Comparison of ENCODE assay signal across 5 fruit fly cellular contexts in genomic region chr2L:14404744-14405449, dm6.
TF ChIP-seq lines count a peak whose summit lies in the region.

No protein-coding gene starts in this region.

- peak; percentile 13 for TF ChIP-seq CTCF in whole organism, embryonic (GFP tag; optimal IDR thresholded peaks at IDR 0.05; lab: Kevin White, UChicago)

TF ChIP-seq in whole organism, adult, 20 proteins besides CTCF, POLR2A, EP300 and RAD21 (continues in another document):
- no peak for TF ChIP-seq CG1620 (GFP tag; optimal IDR thresholded peaks at IDR 0.05; lab: Kevin White, UChicago)
- TF ChIP-seq CG11617 (GFP tag; optimal IDR thresholded peaks at IDR 0.05; lab: Kevin White, UChicago), result peak; percentile 63
- TF ChIP-seq CG14711 (tag; optimal IDR thresholded peaks at IDR 0.05; lab: Kevin White, UChicago), result peak; percentile 42
- no peak for TF ChIP-seq Crg-1 (GFP tag; optimal IDR thresholded peaks at IDR 0.05; lab: Kevin White, UChicago)
- no peak for TF ChIP-seq toe (GFP tag; optimal IDR thresholded peaks at IDR 0.05; lab: Kevin White, UChicago)
- peak; percentile 15 for TF ChIP-seq ovo (GFP tag; optimal IDR thresholded peaks at IDR 0.05; lab: Kevin White, UChicago)
- no peak for TF ChIP-seq bab1 (GFP tag; optimal IDR thresholded peaks at IDR 0.05; lab: Kevin White, UChicago)
- no peak for TF ChIP-seq Hr96 (GFP tag; optimal IDR thresholded peaks at IDR 0.05; lab: Kevin White, UChicago)
- TF ChIP-seq cic (GFP tag; optimal IDR thresholded peaks at IDR 0.05; lab: Kevin White, UChicago), result no peak
- TF ChIP-seq CG33017 (tag; optimal IDR thresholded peaks at IDR 0.05; lab: Kevin White, UChicago), result peak; percentile 39
- peak; percentile 21 for TF ChIP-seq CG7045 (GFP tag; optimal IDR thresholded peaks at IDR 0.05; lab: Kevin White, UChicago)
- no peak for TF ChIP-seq Clk (GFP tag; optimal IDR thresholded peaks at IDR 0.05; lab: Kevin White, UChicago)
- peak; percentile 47 for TF ChIP-seq kay (GFP tag; lab: Kevin White, UChicago; ENCODE audit: borderline replicate concordance)
- TF ChIP-seq tj (GFP tag; optimal IDR thresholded peaks at IDR 0.05; lab: Kevin White, UChicago), result peak; percentile 70
- peak; percentile 16 for TF ChIP-seq CG12768 (GFP tag; optimal IDR thresholded peaks at IDR 0.05; lab: Kevin White, UChicago)
- no peak for TF ChIP-seq pad (GFP tag; optimal IDR thresholded peaks at IDR 0.05; lab: Kevin White, UChicago)
- peak; percentile 29 for TF ChIP-seq CG7101 (tag; optimal IDR thresholded peaks at IDR 0.05; lab: Kevin White, UChicago)
- TF ChIP-seq Mnt (GFP tag; optimal IDR thresholded peaks at IDR 0.05; lab: Kevin White, UChicago), result no peak
- no peak for TF ChIP-seq CG5204 (GFP tag; optimal IDR thresholded peaks at IDR 0.05; lab: Kevin White, UChicago)

TF ChIP-seq in whole organism, embryonic, 481 proteins besides CTCF, POLR2A, EP300 and RAD21 (continues in another document):
- TF ChIP-seq nerfin-1 (tag; optimal IDR thresholded peaks at IDR 0.05; lab: Kevin White, UChicago), result peak; percentile 10
- peak; percentile 54 for TF ChIP-seq CG12071 (GFP tag; optimal IDR thresholded peaks at IDR 0.05; lab: Kevin White, UChicago)
- peak; percentile 15 for TF ChIP-seq CG11504 (tag; optimal IDR thresholded peaks at IDR 0.05; lab: Kevin White, UChicago)
- no peak for TF ChIP-seq CG12769 (tag; optimal IDR thresholded peaks at IDR 0.05; lab: Kevin White, UChicago)
- peak; percentile 42 for TF ChIP-seq Asciz (GFP tag; optimal IDR thresholded peaks at IDR 0.05; lab: Kevin White, UChicago)
- TF ChIP-seq sima (GFP tag; optimal IDR thresholded peaks at IDR 0.05; lab: Kevin White, UChicago), result no peak
- peak; percentile 10 for TF ChIP-seq CG13775 (GFP tag; optimal IDR thresholded peaks at IDR 0.05; lab: Kevin White, UChicago)
- TF ChIP-seq BtbVII (GFP tag; optimal IDR thresholded peaks at IDR 0.05; lab: Kevin White, UChicago), result peak; percentile 31
- peak; percentile 72 for TF ChIP-seq PHDP (tag; optimal IDR thresholded peaks at IDR 0.05; lab: Kevin White, UChicago)
- peak; percentile 2 for TF ChIP-seq CG12219 (GFP tag; optimal IDR thresholded peaks at IDR 0.05; lab: Kevin White, UChicago)
- TF ChIP-seq CG10979 (tag; optimal IDR thresholded peaks at IDR 0.05; lab: Kevin White, UChicago), result peak; percentile 20
- peak; percentile 40 for TF ChIP-seq tap (tag; optimal IDR thresholded peaks at IDR 0.05; lab: Kevin White, UChicago)
- peak; percentile 88 for TF ChIP-seq exex (tag; optimal IDR thresholded peaks at IDR 0.05; lab: Kevin White, UChicago)
- TF ChIP-seq CG3281 (GFP tag; optimal IDR thresholded peaks at IDR 0.05; lab: Kevin White, UChicago), result peak; percentile 14
- TF ChIP-seq sens (GFP tag; lab: Kevin White, UChicago), result peak; percentile 70
- peak; percentile 2 for TF ChIP-seq CG17568 (GFP tag; optimal IDR thresholded peaks at IDR 0.05; lab: Kevin White, UChicago)
- TF ChIP-seq CG34376 (GFP tag; optimal IDR thresholded peaks at IDR 0.05; lab: Kevin White, UChicago), result peak; percentile 66
- TF ChIP-seq toy (GFP tag; IDR thresholded peaks at IDR 0.05; lab: Robert Waterston, UW), result no peak
- peak; percentile 1 for TF ChIP-seq Jarid2 (GFP tag; optimal IDR thresholded peaks at IDR 0.05; lab: Kevin White, UChicago)

TF ChIP-seq in whole organism, prepupa, 60 proteins besides CTCF, POLR2A, EP300 and RAD21:
- peak in 1 of 2 experiments; percentile 8 for TF ChIP-seq ss (GFP tag; optimal IDR thresholded peaks at IDR 0.05; lab: Kevin White, UChicago)
- TF ChIP-seq net (GFP tag; optimal IDR thresholded peaks at IDR 0.05; lab: Kevin White, UChicago), result no peak
- peak; percentile 59 for TF ChIP-seq Eip78C (GFP tag; lab: Kevin White, UChicago)
TF ChIP-seq in whole organism, prepupa: peak in this region for 2.

TF ChIP-seq in whole organism, pupa, 21 proteins besides CTCF, POLR2A, EP300 and RAD21:
- TF ChIP-seq Pif1B (GFP tag; optimal IDR thresholded peaks at IDR 0.05; lab: Kevin White, UChicago) (no peak), CG34367 (tag; optimal IDR thresholded peaks at IDR 0.05; lab: Kevin White, UChicago) (no peak), CG14655 (GFP tag; optimal IDR thresholded peaks at IDR 0.05; lab: Kevin White, UChicago) (no peak), gl (tag; optimal IDR thresholded peaks at IDR 0.05; lab: Kevin White, UChicago) (no peak), CG17806 (tag; optimal IDR thresholded peaks at IDR 0.05; lab: Kevin White, UChicago) (no peak), CG4496 (GFP tag; IDR thresholded peaks at IDR 0.05; lab: Robert Waterston, UW) (0 out of 3 replicates have a peak, but pooled peaks have one; percentile 19), CG15710 (tag; optimal IDR thresholded peaks at IDR 0.05; lab: Kevin White, UChicago) (no peak), CG8301 (tag; optimal IDR thresholded peaks at IDR 0.05; lab: Kevin White, UChicago) (no peak), CG10348 (GFP tag; IDR thresholded peaks at IDR 0.05; lab: Robert Waterston, UW) (no peak)

TF ChIP-seq in whole organism, wandering third instar larva, 38 proteins besides CTCF, POLR2A, EP300 and RAD21:
- TF ChIP-seq Vsx2 (GFP tag; optimal IDR thresholded peaks at IDR 0.05; lab: Kevin White, UChicago; ENCODE audit: partially characterized antibody) (no peak), Hnf4 (GFP tag; optimal IDR thresholded peaks at IDR 0.05; lab: Kevin White, UChicago) (no peak), foxo (GFP tag; optimal IDR thresholded peaks at IDR 0.05; lab: Kevin White, UChicago) (peak in 1 of 2 experiments; percentile 18), pan (optimal IDR thresholded peaks at IDR 0.05; lab: Kevin White, UChicago) (no peak), h (GFP tag; optimal IDR thresholded peaks at IDR 0.05; lab: Kevin White, UChicago) (peak; percentile 3), Sp1 (GFP tag; optimal IDR thresholded peaks at IDR 0.05; lab: Kevin White, UChicago) (peak; percentile 13), Jra (GFP tag; optimal IDR thresholded peaks at IDR 0.05; lab: Kevin White, UChicago) (no peak), br (GFP tag; optimal IDR thresholded peaks at IDR 0.05; lab: Kevin White, UChicago) (no peak), CrebA (GFP tag; optimal IDR thresholded peaks at IDR 0.05; lab: Kevin White, UChicago; ENCODE audit: borderline replicate concordance) (peak; percentile 60)
TF ChIP-seq in whole organism, wandering third instar larva: peak in this region for 4.
